In genomic region chr3R:5791497-5791896, dm6 we compare ENCODE assay signal across 1 fruit fly cellular context.
TF ChIP-seq lines count a peak whose summit lies in the region.

TSS of gene Hpf1 (plus strand) at chr3R:5791879.

TF ChIP-seq in whole organism, embryonic, 481 proteins besides CTCF, POLR2A, EP300 and RAD21 (continued from another document):
- peak; percentile 99 for TF ChIP-seq fd3F (GFP tag; optimal IDR thresholded peaks at IDR 0.05; lab: Kevin White, UChicago)
- TF ChIP-seq MTF-1 (GFP tag; optimal IDR thresholded peaks at IDR 0.05; lab: Kevin White, UChicago; ENCODE audit: borderline replicate concordance) = peak; percentile 90
- peak; percentile 96 for TF ChIP-seq CG14667 (GFP tag; IDR thresholded peaks at IDR 0.05; lab: Robert Waterston, UW)
- TF ChIP-seq h (optimal IDR thresholded peaks at IDR 0.05; lab: Kevin White, UChicago) = no peak
- peak; percentile 96 for TF ChIP-seq slp2 (GFP tag; optimal IDR thresholded peaks at IDR 0.05; lab: Kevin White, UChicago)
- peak; percentile 99 for TF ChIP-seq PHDP (tag; optimal IDR thresholded peaks at IDR 0.05; lab: Kevin White, UChicago)
- TF ChIP-seq CG11093 (GFP tag; IDR thresholded peaks at IDR 0.05; lab: Robert Waterston, UW) = peak; percentile 98
- peak; percentile 96 for TF ChIP-seq Oaz (GFP tag; IDR thresholded peaks at IDR 0.05; lab: Robert Waterston, UW)
- TF ChIP-seq CG10267 (tag; optimal IDR thresholded peaks at IDR 0.05; lab: Kevin White, UChicago) = peak; percentile 97
- no peak for TF ChIP-seq CG34224 (GFP tag; IDR thresholded peaks at IDR 0.05; lab: Robert Waterston, UW; ENCODE audit: partially characterized antibody)
- TF ChIP-seq CG31388 (GFP tag; optimal IDR thresholded peaks at IDR 0.05; lab: Kevin White, UChicago) = peak; percentile 95
- TF ChIP-seq zen2 (GFP tag; IDR thresholded peaks at IDR 0.05; lab: Robert Waterston, UW; ENCODE audit: partially characterized antibody) = no peak
- TF ChIP-seq sisA (GFP tag; IDR thresholded peaks at IDR 0.05; lab: Robert Waterston, UW) = peak; percentile 98
- TF ChIP-seq Lpt (GFP tag; optimal IDR thresholded peaks at IDR 0.05; lab: Kevin White, UChicago) = no peak
- peak; percentile 68 for TF ChIP-seq kni (GFP tag; optimal IDR thresholded peaks at IDR 0.05; lab: Kevin White, UChicago)
- peak; percentile 80; the same call in 1 of the 2 replicates for TF ChIP-seq CG10321 (GFP tag; IDR thresholded peaks at IDR 0.05; lab: Robert Waterston, UW)
- peak; percentile 98 for TF ChIP-seq CG10462 (GFP tag; optimal IDR thresholded peaks at IDR 0.05; lab: Kevin White, UChicago)
- peak; percentile 100 for TF ChIP-seq sens (GFP tag; lab: Kevin White, UChicago)
- TF ChIP-seq Hand (GFP tag; optimal IDR thresholded peaks at IDR 0.05; lab: Kevin White, UChicago) = peak; percentile 96
- peak; percentile 96 for TF ChIP-seq nerfin-1 (tag; optimal IDR thresholded peaks at IDR 0.05; lab: Kevin White, UChicago)
- TF ChIP-seq bigmax (GFP tag; optimal IDR thresholded peaks at IDR 0.05; lab: Kevin White, UChicago) = peak; percentile 73
- TF ChIP-seq luna (GFP tag; optimal IDR thresholded peaks at IDR 0.05; lab: Kevin White, UChicago) = peak; percentile 97
- TF ChIP-seq mirr (GFP tag; optimal IDR thresholded peaks at IDR 0.05; lab: Kevin White, UChicago) = peak; percentile 99
- peak; percentile 97 for TF ChIP-seq Mrtf (GFP tag; IDR thresholded peaks at IDR 0.05; lab: Robert Waterston, UW)
- TF ChIP-seq tio (GFP tag; optimal IDR thresholded peaks at IDR 0.05; lab: Kevin White, UChicago) = peak; percentile 98
- TF ChIP-seq CG3726 (GFP tag; IDR thresholded peaks at IDR 0.05; lab: Robert Waterston, UW) = peak; percentile 96
- TF ChIP-seq CG12299 (tag; optimal IDR thresholded peaks at IDR 0.05; lab: Kevin White, UChicago) = peak; percentile 97
- TF ChIP-seq Antp (GFP tag; optimal IDR thresholded peaks at IDR 0.05; lab: Kevin White, UChicago) = peak; percentile 99
- peak; percentile 98 for TF ChIP-seq Atf6 (GFP tag; IDR thresholded peaks at IDR 0.05; lab: Robert Waterston, UW)
- peak; percentile 98 for TF ChIP-seq Mad (GFP tag; optimal IDR thresholded peaks at IDR 0.05; lab: Kevin White, UChicago)
- no peak for TF ChIP-seq Sin3A (optimal IDR thresholded peaks at IDR 0.05; lab: Kevin White, UChicago)
- TF ChIP-seq CoRest (tag; optimal IDR thresholded peaks at IDR 0.05; lab: Kevin White, UChicago) = peak; percentile 99
- TF ChIP-seq Ets97D (GFP tag; optimal IDR thresholded peaks at IDR 0.05; lab: Kevin White, UChicago) = peak; percentile 94
- TF ChIP-seq NK7.1 (GFP tag; optimal IDR thresholded peaks at IDR 0.05; lab: Kevin White, UChicago) = peak; percentile 97
- TF ChIP-seq schlank (tag; optimal IDR thresholded peaks at IDR 0.05; lab: Kevin White, UChicago) = peak; percentile 98
TF ChIP-seq in whole organism, embryonic: peak in this region for 440.
